Worm (Caenorhabditis elegans): ENCODE results near the gene rpl-23.

Gene rpl-23

DNA sequence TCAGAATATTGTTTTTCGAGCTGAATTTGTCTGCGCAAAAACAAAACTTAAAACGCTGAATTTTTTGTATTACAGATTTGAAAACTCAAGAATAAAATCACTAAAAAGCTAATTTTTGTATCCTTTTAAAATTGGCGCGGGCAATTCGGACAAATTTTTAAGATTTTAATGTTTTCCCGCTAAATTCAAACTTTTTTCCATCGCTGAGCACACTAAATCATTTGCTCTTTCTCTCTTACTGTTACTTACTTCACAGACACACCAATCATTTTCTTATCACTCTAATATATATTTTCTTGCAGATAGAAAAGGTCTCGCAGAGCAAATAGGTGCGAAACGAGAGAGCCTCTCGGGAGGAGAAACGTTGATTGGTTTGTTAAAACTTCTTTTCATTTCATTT, 42.0 kb downstream of the rpl-23 start, which contains the start of gene par-3:
TSS of gene par-3 (plus strand) at position 301 of the 400 bp plus-strand sequence.
- TF ChIP-seq lsy-12 (tag; optimal IDR thresholded peaks at IDR 0.05) = no peak
- TF ChIP-seq nhr-28 (tag; optimal IDR thresholded peaks at IDR 0.05) = no peak
- TF ChIP-seq fkh-2 (tag; optimal IDR thresholded peaks at IDR 0.05) = no peak
- TF ChIP-seq unc-39 (tag; optimal IDR thresholded peaks at IDR 0.05) = no peak
- no peak for TF ChIP-seq elt-1 (tag; optimal IDR thresholded peaks at IDR 0.05)
- no peak for TF ChIP-seq snpc-4 (tag; optimal IDR thresholded peaks at IDR 0.05)
- TF ChIP-seq mdl-1 (tag; optimal IDR thresholded peaks at IDR 0.05) = no peak
- TF ChIP-seq skn-1 (tag; optimal IDR thresholded peaks at IDR 0.05) = no peak
- no peak for TF ChIP-seq fos-1 (tag; optimal IDR thresholded peaks at IDR 0.05)
- no peak for TF ChIP-seq ceh-28 (tag; optimal IDR thresholded peaks at IDR 0.05)
- no peak for TF ChIP-seq eor-1 (tag; optimal IDR thresholded peaks at IDR 0.05)
- TF ChIP-seq fkh-10 (GFP tag; optimal IDR thresholded peaks at IDR 0.05) = no peak
- TF ChIP-seq ZK546.5 (tag; optimal IDR thresholded peaks at IDR 0.05) = no peak
- TF ChIP-seq nhr-77 (tag; optimal IDR thresholded peaks at IDR 0.05) = no peak

DNA sequence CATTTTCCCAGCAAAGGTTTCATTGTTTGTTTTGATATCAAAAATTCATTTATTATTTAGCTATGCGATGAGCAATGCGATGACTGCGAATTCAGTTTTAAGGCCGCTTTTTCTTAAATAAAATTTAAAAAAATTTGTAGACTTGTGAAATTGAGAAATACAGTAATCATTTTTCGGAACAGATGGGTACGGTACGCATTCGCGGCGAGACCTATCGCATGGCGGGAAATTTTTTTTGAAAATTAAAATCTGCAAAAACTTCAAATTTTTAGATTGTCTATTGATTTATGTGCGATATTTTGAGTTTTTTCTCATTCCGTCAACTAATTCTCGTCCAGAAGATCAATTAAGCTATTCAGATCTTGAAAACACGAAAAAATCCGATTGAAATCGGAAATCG, 42.4 kb downstream of the rpl-23 start:
- TF ChIP-seq ceh-28 (tag; optimal IDR thresholded peaks at IDR 0.05) (no peak), aly-2 (tag; optimal IDR thresholded peaks at IDR 0.05) (no peak), hmg-11 (tag; optimal IDR thresholded peaks at IDR 0.05) (no peak), unc-62 (GFP tag; optimal IDR thresholded peaks at IDR 0.05) (no peak), nhr-23 (tag; optimal IDR thresholded peaks at IDR 0.05) (no peak), R02D3.7 (tag; optimal IDR thresholded peaks at IDR 0.05) (no peak)

DNA sequence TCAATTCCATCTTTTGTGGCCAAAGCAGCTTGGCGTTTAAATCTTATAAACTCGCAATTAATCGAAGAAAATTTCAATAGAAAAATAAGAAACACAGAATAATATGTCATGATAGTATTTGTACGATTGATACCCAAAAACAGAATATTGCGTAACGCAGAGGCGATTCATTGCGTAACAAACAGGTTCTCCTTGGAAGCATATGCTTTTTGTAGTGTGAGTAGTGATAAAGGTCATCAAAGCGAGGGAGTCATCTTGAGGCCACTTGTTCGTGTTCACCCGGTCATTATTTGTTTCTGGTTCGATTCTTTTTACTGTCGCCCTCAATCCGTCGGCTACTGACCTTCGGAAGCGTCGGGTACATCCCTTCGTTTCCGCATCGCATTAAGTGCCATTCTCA, 45.0 kb downstream of the rpl-23 start, which contains the start of gene F54E7.6:
TSS of gene F54E7.6 (minus strand) at position 110 of the 400 bp plus-strand sequence.
- TF ChIP-seq nhr-23 (tag; optimal IDR thresholded peaks at IDR 0.05) (peak; percentile 46), nhr-25 (tag; optimal IDR thresholded peaks at IDR 0.05) (peak; percentile 87), nhr-43 (tag; optimal IDR thresholded peaks at IDR 0.05; ENCODE audit: poor library complexity, severe bottlenecking) (peak; percentile 3), hmg-11 (tag; optimal IDR thresholded peaks at IDR 0.05) (no peak)

DNA sequence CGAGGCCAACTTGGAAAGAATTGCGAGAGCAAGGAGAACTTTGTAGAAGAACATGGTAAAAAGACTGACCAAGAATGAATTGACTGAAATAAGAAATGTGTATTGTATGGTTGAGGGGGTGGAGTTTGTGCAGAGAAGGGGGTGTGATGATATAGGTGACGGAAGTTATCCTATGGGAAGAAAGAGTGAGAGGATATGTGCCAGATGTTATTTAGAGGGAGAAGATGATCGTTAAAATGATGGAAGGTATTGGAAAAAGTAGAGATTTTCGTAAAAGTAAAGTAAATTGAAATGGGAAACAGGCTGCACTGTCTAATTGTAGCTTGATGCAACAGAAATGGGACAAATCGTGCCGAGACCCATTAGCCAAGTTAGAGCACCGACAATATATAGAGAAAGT, 49.0 kb downstream of the rpl-23 start, which contains the start of gene sdz-21:
TSS of gene sdz-21 (minus strand) at position 101 of the 400 bp plus-strand sequence.
- no peak for TF ChIP-seq elt-2 (tag; optimal IDR thresholded peaks at IDR 0.05)
- TF ChIP-seq fkh-2 (tag; optimal IDR thresholded peaks at IDR 0.05) = no peak
- no peak for TF ChIP-seq fkh-10 (GFP tag; optimal IDR thresholded peaks at IDR 0.05)
- TF ChIP-seq lsy-12 (tag; optimal IDR thresholded peaks at IDR 0.05) = no peak
- TF ChIP-seq lin-39 (tag; optimal IDR thresholded peaks at IDR 0.05) = no peak
- TF ChIP-seq nhr-237 (tag; optimal IDR thresholded peaks at IDR 0.05) = no peak
